Worm (Caenorhabditis elegans) whole organism, L4 larva: ENCODE data around the gene T22B7.8.
A peak's percentile ranks its signal among the peaks of the same experiment; 100 is the strongest.

ENCODE experiments used
- F37D6.2 ChIP-seq: sonication (generic microtip); optimal IDR thresholded peaks from 2 replicates; lab custom pipeline; 2016; ENCODE audit warnings: mild to moderate bottlenecking, missing genetic modification characterization, missing compliant biosample characterization
- F44E2.7 ChIP-seq: fragments of 200-800 bp; sonication (Bioruptor generic); IDR thresholded peaks from 2 replicates; pipeline ENCODE4 v2.1.2; 2022; ENCODE audit warnings: missing genetic modification characterization, missing compliant biosample characterization
- F49E8.2 ChIP-seq: sonication (generic microtip); optimal IDR thresholded peaks from 2 replicates; lab custom pipeline; 2016; ENCODE audit warnings: missing compliant biosample characterization, mild to moderate bottlenecking, missing genetic modification characterization, borderline replicate concordance
- R02D3.7 ChIP-seq: fragments of 150-350 bp; sonication (generic microtip); optimal IDR thresholded peaks from 3 replicates; lab custom pipeline; 2014; ENCODE audit warnings: missing biosample characterization, missing genetic modification characterization
- T20F7.1 ChIP-seq: fragments of 200-800 bp; sonication (Bioruptor generic); optimal IDR thresholded peaks from 2 replicates; lab custom pipeline; 2018; ENCODE audit warnings: mild to moderate bottlenecking, missing genetic modification characterization, missing compliant biosample characterization
- aha-1 ChIP-seq: fragments of 150-350 bp; peaks from one replicate; lab custom pipeline; 2014; ENCODE audit warnings: missing biosample characterization, missing genetic modification characterization
- aly-2 ChIP-seq: sonication (generic microtip); optimal IDR thresholded peaks from 2 replicates; lab custom pipeline; 2018; ENCODE audit warnings: missing biosample characterization, missing genetic modification characterization
- ama-1 ChIP-seq: fragments of 150-350 bp; optimal IDR thresholded peaks from 2 replicates; lab custom pipeline; 2014; ENCODE audit warnings: inconsistent platforms, mixed read lengths
- ceh-20 ChIP-seq: fragments of 200-800 bp; sonication (Bioruptor generic); IDR thresholded peaks from 2 replicates; pipeline ENCODE4 v1.3.6; 2022; ENCODE audit warnings: missing genetic modification reagents, missing genetic modification characterization, missing compliant biosample characterization
- cey-2 ChIP-seq: sonication (generic microtip); optimal IDR thresholded peaks from 3 replicates; lab custom pipeline; 2017; ENCODE audit warnings: missing genetic modification characterization, mild to moderate bottlenecking, missing compliant biosample characterization, antibody characterized with exemption, borderline replicate concordance; ENCODE audit not compliant: insufficient read depth
- ctbp-1 ChIP-seq: fragments of 200-800 bp; sonication (Bioruptor generic); IDR thresholded peaks from 2 replicates; pipeline ENCODE4 v1.3.6; 2022; ENCODE audit warnings: missing genetic modification reagents, missing genetic modification characterization, missing compliant biosample characterization
- daf-16 ChIP-seq, 3 experiments: sonication (generic microtip); optimal IDR thresholded peaks; 2 replicates each; lab custom pipeline; 2016 to 2017; ENCODE audit warnings: missing genetic modification characterization in 3 of 3, missing genetic modification reagents in 3 of 3, mild to moderate bottlenecking in 2 of 3, missing compliant biosample characterization in 2 of 3, missing biosample characterization in 1 of 3, moderate library complexity in 1 of 3
- dmd-6 ChIP-seq: fragments of 200-800 bp; sonication (Bioruptor generic); IDR thresholded peaks from 2 replicates; pipeline ENCODE4 v1.3.6; 2022; ENCODE audit warnings: missing genetic modification reagents, missing genetic modification characterization, missing compliant biosample characterization
- dve-1 ChIP-seq: sonication (generic microtip); optimal IDR thresholded peaks from 2 replicates; lab custom pipeline; 2017; ENCODE audit warnings: antibody characterized with exemption, mild to moderate bottlenecking, missing genetic modification characterization, missing compliant biosample characterization; ENCODE audit not compliant: insufficient read depth
- hif-1 ChIP-seq, 2 experiments: sonication (generic microtip); optimal IDR thresholded peaks; 2 replicates each; lab custom pipeline; 2016 to 2017; ENCODE audit warnings: missing compliant biosample characterization in 2 of 2, missing genetic modification characterization in 2 of 2, missing genetic modification reagents in 2 of 2, missing genotype in 2 of 2, mild to moderate bottlenecking in 1 of 2
- hlh-11 ChIP-seq: fragments of 200-800 bp; sonication (Bioruptor generic); optimal IDR thresholded peaks from 2 replicates; lab custom pipeline; 2018; ENCODE audit warnings: mild to moderate bottlenecking, missing genetic modification characterization, missing compliant biosample characterization
- hlh-30 ChIP-seq: sonication (generic microtip); optimal IDR thresholded peaks from 2 replicates; lab custom pipeline; 2017; ENCODE audit warnings: antibody characterized with exemption, mild to moderate bottlenecking, missing genetic modification characterization, missing compliant biosample characterization; ENCODE audit not compliant: insufficient read depth
- hmg-1.1 ChIP-seq: fragments of 200-800 bp; sonication (Bioruptor generic); IDR thresholded peaks from 2 replicates; pipeline ENCODE4 v1.3.6; 2022; ENCODE audit warnings: missing genetic modification reagents, missing genetic modification characterization, missing compliant biosample characterization
- lim-7 ChIP-seq: fragments of 200-800 bp; sonication (Bioruptor generic); IDR thresholded peaks from 2 replicates; pipeline ENCODE4 v1.3.6; 2022; ENCODE audit warnings: missing genetic modification characterization, missing compliant biosample characterization
- lin-39 ChIP-seq: fragments of 150-350 bp; optimal IDR thresholded peaks from 2 replicates; lab custom pipeline; 2014; ENCODE audit warnings: missing biosample characterization, missing genetic modification reagents, missing genetic modification characterization
- mdl-1 ChIP-seq, 2 experiments: fragments of 150-350 bp in 1 of 2; sonication (generic microtip) in 1 of 2; optimal IDR thresholded peaks; 2 replicates each; lab custom pipeline; 2014 to 2017; ENCODE audit warnings: missing biosample characterization in 2 of 2, missing genetic modification characterization in 2 of 2
- mep-1 ChIP-seq: fragments of 150-350 bp; sonication (generic microtip); optimal IDR thresholded peaks from 3 replicates; lab custom pipeline; 2014; ENCODE audit warnings: missing biosample characterization, missing genetic modification characterization
- mxl-3 ChIP-seq: fragments of 200-800 bp; sonication (Bioruptor generic); optimal IDR thresholded peaks from 2 replicates; lab custom pipeline; 2018; ENCODE audit warnings: mild to moderate bottlenecking, missing genetic modification characterization, missing compliant biosample characterization
- nhr-10 ChIP-seq: fragments of 150-350 bp; optimal IDR thresholded peaks from 2 replicates; lab custom pipeline; 2014; ENCODE audit warnings: missing biosample characterization, missing genetic modification characterization
- nhr-11 ChIP-seq: fragments of 150-350 bp; optimal IDR thresholded peaks from 2 replicates; lab custom pipeline; 2014; ENCODE audit warnings: missing biosample characterization, missing genetic modification characterization
- nhr-28 ChIP-seq: fragments of 150-350 bp; optimal IDR thresholded peaks from 2 replicates; lab custom pipeline; 2014; ENCODE audit warnings: missing biosample characterization, missing genetic modification characterization
- pha-4 ChIP-seq, 2 experiments: fragments of 150-350 bp in 1 of 2; fragments of 200-800 bp in 1 of 2; sonication (Bioruptor generic) in 1 of 2; IDR thresholded peaks in 1 of 2; optimal IDR thresholded peaks in 1 of 2; 2 replicates each; pipeline versions ENCODE4 v1.3.6 to Lab custom; 2014 to 2022; ENCODE audit warnings: missing genetic modification characterization in 2 of 2, missing genetic modification reagents in 2 of 2, missing biosample characterization in 1 of 2, missing compliant biosample characterization in 1 of 2
- pqm-1 ChIP-seq: sonication (generic microtip); optimal IDR thresholded peaks from 2 replicates; lab custom pipeline; 2017; ENCODE audit warnings: missing biosample characterization, missing genetic modification characterization
- rbr-2 ChIP-seq: sonication (generic microtip); optimal IDR thresholded peaks from 2 replicates; lab custom pipeline; 2016; ENCODE audit warnings: missing genotype, missing genetic modification characterization, missing compliant biosample characterization
- saeg-2 ChIP-seq: fragments of 200-800 bp; sonication (Bioruptor generic); IDR thresholded peaks from 2 replicates; pipeline ENCODE4 v1.3.6; 2022; ENCODE audit warnings: missing genetic modification reagents, missing genetic modification characterization, missing compliant biosample characterization
- set-16 ChIP-seq: fragments of 200-800 bp; sonication (Bioruptor generic); IDR thresholded peaks from 2 replicates; pipeline ENCODE4 v1.3.6; 2022; ENCODE audit warnings: missing genetic modification reagents, missing genetic modification characterization, missing compliant biosample characterization
- unc-130 ChIP-seq: sonication (generic microtip); optimal IDR thresholded peaks from 2 replicates; lab custom pipeline; 2016; ENCODE audit warnings: missing genetic modification reagents, missing genetic modification characterization, missing compliant biosample characterization
- unc-62 ChIP-seq, 3 experiments: fragments of 150-350 bp in 1 of 3; sonication (generic microtip); optimal IDR thresholded peaks in 2 of 3; peaks in 1 of 3; 1 replicate in 1 of 3; 2 replicates in 2 of 3; lab custom pipeline; 2014 to 2017; ENCODE audit warnings: missing biosample characterization in 3 of 3, missing genetic modification characterization in 3 of 3, missing genetic modification reagents in 3 of 3, missing genotype in 1 of 3

T22B7.8 gene

ce11 chrX:5631626-5632025 lies at the start of gene T22B7.8:
Gene T22B7.8, plus strand, starts transcription at chrX:5631926.
- peak; percentile 56 for TF ChIP-seq pqm-1 (tag; lab: Kevin White, UChicago)
- TF ChIP-seq F44E2.7 (GFP tag; lab: Robert Waterston, UW), result no peak
- TF ChIP-seq ctbp-1 (GFP tag; lab: Robert Waterston, UW), result no peak

- TF ChIP-seq daf-16 (GFP tag; optimal IDR thresholded peaks at IDR 0.05; lab: Kevin White, UChicago) (peak in 1 of 2 experiments; percentile 14), daf-16 (tag; optimal IDR thresholded peaks at IDR 0.05; lab: Kevin White, UChicago) (no peak), set-16 (GFP tag; lab: Robert Waterston, UW) (peak; percentile 72), aha-1 (peak; percentile 93), mdl-1 (tag; optimal IDR thresholded peaks at IDR 0.05; lab: Kevin White, UChicago) (peak in 1 of 2 experiments; percentile 8), nhr-28 (tag; lab: Kevin White, UChicago) (peak; percentile 25), ceh-20 (GFP tag; lab: Robert Waterston, UW) (0 out of 2 replicates have a peak, but pooled peaks have one; percentile 44), hlh-11 (peak; percentile 44), lim-7 (GFP tag; lab: Robert Waterston, UW) (0 out of 2 replicates have a peak, but pooled peaks have one; percentile 41), mxl-3 (peak; percentile 38), mep-1 (tag; lab: Kevin White, UChicago) (peak; percentile 57), unc-130 (GFP tag; lab: Kevin White, UChicago) (no peak), F37D6.2 (no peak), hif-1 (tag; optimal IDR thresholded peaks at IDR 0.05; lab: Kevin White, UChicago) (peak in 1 of 2 experiments; percentile 51), nhr-11 (tag; lab: Kevin White, UChicago) (peak; percentile 48), rbr-2 (tag; lab: Kevin White, UChicago) (peak; percentile 27), dmd-6 (GFP tag; lab: Robert Waterston, UW) (peak; percentile 21; the same call in 1 of the 2 replicates), aly-2 (no peak), ctbp-1 (GFP tag; lab: Robert Waterston, UW) (peak; percentile 21; the same call in 1 of the 2 replicates), cey-2 (tag; lab: Kevin White, UChicago) (no peak), hlh-30 (tag; lab: Kevin White, UChicago) (peak; percentile 45), hmg-1.1 (peak; percentile 67), saeg-2 (no peak)
These were observed 39.9 kb upstream of the T22B7.8 start for ce11 chrX:5591830-5592229.

- TF ChIP-seq aly-2, result no peak
- no peak for TF ChIP-seq ama-1
- no peak for TF ChIP-seq F49E8.2
- TF ChIP-seq daf-16 (GFP tag; optimal IDR thresholded peaks at IDR 0.05; lab: Kevin White, UChicago), result peak in 1 of 2 experiments; percentile 25
- TF ChIP-seq daf-16 (tag; optimal IDR thresholded peaks at IDR 0.05; lab: Kevin White, UChicago), result no peak
- no peak for TF ChIP-seq T20F7.1
- no peak for TF ChIP-seq nhr-10 (tag; lab: Kevin White, UChicago)
These were observed 39.1 kb upstream of the T22B7.8 start, which contains the start of gene unc-97 for ce11 chrX:5592517-5593183. Gene unc-97, plus strand, starts transcription at chrX:5593133.

- TF ChIP-seq pha-4 (GFP tag; IDR thresholded peaks at IDR 0.05; lab: Robert Waterston, UW), result no peak
- no peak for TF ChIP-seq pha-4 (tag; optimal IDR thresholded peaks at IDR 0.05; lab: Kevin White, UChicago)
- TF ChIP-seq dve-1 (tag; lab: Kevin White, UChicago), result peak; percentile 11
- TF ChIP-seq hlh-11, result peak; percentile 39
- peak; percentile 2 for TF ChIP-seq nhr-28 (tag; lab: Kevin White, UChicago)
- TF ChIP-seq lin-39, result no peak
- peak; percentile 11 for TF ChIP-seq pqm-1 (tag; lab: Kevin White, UChicago)
- TF ChIP-seq R02D3.7, result no peak
- peak in 1 of 2 experiments; percentile 85 for TF ChIP-seq unc-62 (GFP tag; optimal IDR thresholded peaks at IDR 0.05 in 1 of 2; lab: Kevin White, UChicago)
- TF ChIP-seq unc-62 (tag; optimal IDR thresholded peaks at IDR 0.05; lab: Kevin White, UChicago), result no peak
These were observed 32.5 kb upstream of the T22B7.8 start, which contains the start of gene sulp-2 for ce11 chrX:5599224-5599623. Gene sulp-2, minus strand, starts transcription at chrX:5599330.
